Worm (Caenorhabditis elegans): ENCODE results near the gene fat-2.

fat-2 gene

DNA sequence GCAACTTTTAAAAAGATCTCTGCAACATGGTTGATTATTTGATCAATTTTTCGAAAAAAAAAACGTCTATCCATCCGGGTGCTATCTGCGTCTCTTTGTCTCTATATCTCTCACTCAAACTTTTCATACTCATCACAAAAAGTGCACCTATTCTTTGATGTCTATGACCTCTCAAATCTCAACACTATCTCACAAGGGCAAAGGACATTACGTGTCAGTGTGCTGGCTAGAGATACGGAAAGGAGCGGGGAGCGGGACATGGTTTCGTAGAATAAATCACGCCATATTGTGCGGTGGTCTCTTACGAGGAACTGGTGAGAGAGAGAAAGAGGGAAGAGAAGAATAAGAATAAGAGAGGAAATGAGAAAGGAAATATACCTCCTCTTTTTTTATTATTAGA is 1.2 kb upstream of the fat-2 start (continued):
- TF ChIP-seq F23B12.7 (tag; optimal IDR thresholded peaks at IDR 0.05; ENCODE audit: insufficient read depth) (no peak), nhr-120 (GFP tag; IDR thresholded peaks at IDR 0.05) (no peak), nfya-2 (GFP tag; IDR thresholded peaks at IDR 0.05) (no peak), gei-17 (GFP tag; optimal IDR thresholded peaks at IDR 0.05) (peak; percentile 24), sea-2 (GFP tag; IDR thresholded peaks at IDR 0.05) (no peak), nhr-179 (tag; optimal IDR thresholded peaks at IDR 0.05) (no peak), egl-44 (GFP tag; IDR thresholded peaks at IDR 0.05) (0 out of 2 replicates have a peak, but pooled peaks have one; percentile 47), ztf-18 (tag; optimal IDR thresholded peaks at IDR 0.05) (peak; percentile 15), attf-3 (GFP tag; conservative IDR thresholded peaks at IDR 0.05) (no peak), nhr-80 (tag; optimal IDR thresholded peaks at IDR 0.05) (peak; percentile 92), C06A6.2 (GFP tag; conservative IDR thresholded peaks at IDR 0.05) (peak; percentile 54), zim-3 (tag; optimal IDR thresholded peaks at IDR 0.05) (no peak), lin-35 (GFP tag; optimal IDR thresholded peaks at IDR 0.05) (peak in 1 of 3 experiments; percentile 31), tbp1 (GFP tag; optimal IDR thresholded peaks at IDR 0.05) (peak; percentile 57), ccch-3 (GFP tag; optimal IDR thresholded peaks at IDR 0.05) (no peak), ceh-100 (GFP tag; IDR thresholded peaks at IDR 0.05) (no peak), C17E4.6 (GFP tag; IDR thresholded peaks at IDR 0.05) (no peak), lin-54 (GFP tag; optimal IDR thresholded peaks at IDR 0.05) (peak; percentile 43), B0336.3 (GFP tag; IDR thresholded peaks at IDR 0.05) (peak; percentile 79), lin-26 (GFP tag; IDR thresholded peaks at IDR 0.05) (peak; percentile 44; the same call in 1 of the 2 replicates), tlf-1 (GFP tag; optimal IDR thresholded peaks at IDR 0.05) (peak; percentile 64), snpc-3.4 (tag; optimal IDR thresholded peaks at IDR 0.05) (peak; percentile 26), lag-1 (GFP tag; IDR thresholded peaks at IDR 0.05) (no peak), pha-4 (tag; optimal IDR thresholded peaks at IDR 0.05) (no peak), mxl-1 (tag; optimal IDR thresholded peaks at IDR 0.05) (no peak), mcd-1 (GFP tag; IDR thresholded peaks at IDR 0.05) (peak; percentile 57; the same call in 1 of the 2 replicates), let-526 (GFP tag; IDR thresholded peaks at IDR 0.05) (no peak), ztf-22 (GFP tag; optimal IDR thresholded peaks at IDR 0.05) (peak; percentile 33), madf-3 (GFP tag; IDR thresholded peaks at IDR 0.05) (no peak), B0035.1 (tag; optimal IDR thresholded peaks at IDR 0.05) (no peak)

DNA sequence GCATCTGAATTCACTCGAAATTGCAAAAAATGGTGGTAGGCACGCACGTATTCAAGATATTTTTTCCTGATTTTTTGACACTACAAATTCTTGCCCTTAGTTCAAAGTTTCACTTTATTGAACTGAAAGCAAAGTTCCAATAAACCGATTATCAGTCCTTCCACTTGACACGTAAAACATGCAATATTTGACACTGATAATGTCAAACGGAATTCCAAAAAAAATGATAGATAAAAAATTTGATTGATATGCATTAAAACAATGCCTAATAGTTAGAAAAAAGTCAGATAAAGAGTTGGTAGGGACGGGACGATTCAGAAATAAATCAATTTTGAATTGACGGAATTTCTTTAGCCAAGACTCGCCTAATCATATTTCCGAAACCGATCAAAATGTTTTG is 3.4 kb downstream of the fat-2 start:
- TF ChIP-seq egrh-3 (GFP tag; IDR thresholded peaks at IDR 0.05) (no peak), let-607 (tag; optimal IDR thresholded peaks at IDR 0.05) (peak in 1 of 2 experiments; percentile 24), pha-4 (tag; optimal IDR thresholded peaks at IDR 0.05) (peak; percentile 51), somi-1 (GFP tag; optimal IDR thresholded peaks at IDR 0.05) (no peak), nhr-80 (tag; optimal IDR thresholded peaks at IDR 0.05) (peak; percentile 91), F57C9.4 (tag; optimal IDR thresholded peaks at IDR 0.05) (no peak), ama-1 (optimal IDR thresholded peaks at IDR 0.05) (no peak), ama-1 (GFP tag; optimal IDR thresholded peaks at IDR 0.05) (no peak), Y95B8A.8 (GFP tag; IDR thresholded peaks at IDR 0.05) (no peak), unc-62 (GFP tag; optimal IDR thresholded peaks at IDR 0.05) (peak; percentile 84)

DNA sequence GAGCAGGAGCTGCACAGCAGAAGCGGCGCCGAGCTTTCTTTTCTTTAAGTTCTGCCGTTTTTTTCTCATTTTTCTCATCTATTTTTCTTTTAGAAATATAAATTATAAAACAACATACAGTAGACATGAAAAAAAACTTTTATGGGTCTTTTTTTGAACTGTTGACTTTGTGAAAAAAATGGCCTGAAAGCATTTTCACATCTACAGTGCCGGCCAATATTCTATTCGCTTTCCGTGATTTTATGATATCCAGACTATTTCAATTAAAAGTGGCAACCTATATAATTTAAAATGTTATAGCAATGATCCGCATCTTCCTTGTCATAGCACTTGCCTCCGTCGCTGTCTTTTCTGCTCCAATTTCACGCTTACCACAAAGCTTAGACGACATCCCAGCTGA is 4.4 kb downstream of the fat-2 start, which contains the start of gene far-6:
Gene far-6 (plus strand): TSS at position 301 of the 400 bp plus-strand sequence.
- no peak for TF ChIP-seq ama-1 (optimal IDR thresholded peaks at IDR 0.05)
- no peak for TF ChIP-seq ama-1 (GFP tag; optimal IDR thresholded peaks at IDR 0.05)
- TF ChIP-seq attf-5 (GFP tag; optimal IDR thresholded peaks at IDR 0.05): no peak
- TF ChIP-seq repo-1 (tag; optimal IDR thresholded peaks at IDR 0.05): no peak
- no peak for TF ChIP-seq nhr-179 (tag; optimal IDR thresholded peaks at IDR 0.05)
- TF ChIP-seq K12H6.12 (tag; optimal IDR thresholded peaks at IDR 0.05): no peak
- no peak for TF ChIP-seq let-526 (GFP tag; IDR thresholded peaks at IDR 0.05)
- no peak for TF ChIP-seq K11D2.4 (GFP tag; IDR thresholded peaks at IDR 0.05)

Measured in whole organism, young adult.